Worm (Caenorhabditis elegans): ENCODE measurements around the gene ZK546.2.

- TF ChIP-seq ets-4 (tag; optimal IDR thresholded peaks at IDR 0.05), result no peak
- no peak for TF ChIP-seq T23F11.4 (GFP tag; optimal IDR thresholded peaks at IDR 0.05)
- TF ChIP-seq unc-86 (tag; optimal IDR thresholded peaks at IDR 0.05), result no peak
- no peak for TF ChIP-seq sdc-2 (tag; optimal IDR thresholded peaks at IDR 0.05)
- no peak for TF ChIP-seq ceh-9 (tag; optimal IDR thresholded peaks at IDR 0.05)
- no peak for TF ChIP-seq ceh-14 (tag; optimal IDR thresholded peaks at IDR 0.05)
- TF ChIP-seq pag-3 (tag; optimal IDR thresholded peaks at IDR 0.05; ENCODE audit: borderline replicate concordance), result no peak
These were observed 44.0 kb downstream of the ZK546.2 start, which contains the start of gene T27F7.12 for ce11 chrII:4989802-4990201.
